Worm (Caenorhabditis elegans) whole organism, young adult: ENCODE results near the gene ccar-1.

Experiments used
- D2030.7 ChIP-seq: fragments of 200-800 bp; sonication (Bioruptor generic); IDR thresholded peaks from 2 replicates; pipeline ENCODE4 v1.3.6; 2022; ENCODE audit warnings: missing genetic modification reagents, missing genetic modification characterization, missing compliant biosample characterization
- F33H1.4 ChIP-seq: fragments of 200-800 bp; sonication (Bioruptor generic); IDR thresholded peaks from 2 replicates; pipeline ENCODE4 v1.3.6; 2022; ENCODE audit warnings: missing genetic modification reagents, missing genetic modification characterization, missing compliant biosample characterization
- F49E8.2 ChIP-seq: sonication (generic microtip); optimal IDR thresholded peaks from 3 replicates; lab custom pipeline; 2017; ENCODE audit warnings: missing genetic modification characterization, mild to moderate bottlenecking, missing compliant biosample characterization, antibody characterized with exemption, moderate library complexity; ENCODE audit not compliant: insufficient read depth
- F55B11.4 ChIP-seq: sonication (generic microtip); optimal IDR thresholded peaks from 2 replicates; lab custom pipeline; 2016; ENCODE audit warnings: missing compliant biosample characterization, missing genetic modification characterization, borderline replicate concordance; ENCODE audit not compliant: insufficient read depth
- Y53F4B.3 ChIP-seq: fragments of 200-800 bp; sonication (Bioruptor generic); IDR thresholded peaks from 2 replicates; pipeline ENCODE4 v1.3.6; 2022; ENCODE audit warnings: missing genetic modification reagents, missing genetic modification characterization, missing compliant biosample characterization
- Y53G8AR.9 ChIP-seq: fragments of 200-800 bp; sonication (Bioruptor generic); conservative IDR thresholded peaks from 2 replicates; pipeline ENCODE4 v1.3.6; 2022; ENCODE audit warnings: missing genetic modification reagents, missing genetic modification characterization, missing compliant biosample characterization
- Y67H2A.10 ChIP-seq: fragments of 200-800 bp; sonication (Bioruptor generic); conservative IDR thresholded peaks from 2 replicates; pipeline ENCODE4 v1.3.6; 2022; ENCODE audit warnings: missing genetic modification reagents, missing genetic modification characterization, missing compliant biosample characterization
- akir-1 ChIP-seq: fragments of 200-800 bp; sonication (Bioruptor generic); optimal IDR thresholded peaks from 2 replicates; lab custom pipeline; 2018; ENCODE audit warnings: mild to moderate bottlenecking, missing genetic modification characterization, moderate library complexity, missing compliant biosample characterization
- athp-1 ChIP-seq: sonication (generic microtip); optimal IDR thresholded peaks from 2 replicates; lab custom pipeline; 2017; ENCODE audit warnings: mild to moderate bottlenecking, missing genetic modification characterization, missing compliant biosample characterization
- attf-6 ChIP-seq: fragments of 200-800 bp; sonication (Bioruptor generic); IDR thresholded peaks from 2 replicates; pipeline ENCODE4 v1.3.6; 2022; ENCODE audit warnings: missing genetic modification reagents, missing genetic modification characterization, missing compliant biosample characterization
- ceh-100 ChIP-seq: fragments of 200-800 bp; sonication (Bioruptor generic); IDR thresholded peaks from 2 replicates; pipeline ENCODE4 v1.3.6; 2022; ENCODE audit warnings: missing genetic modification reagents, missing genetic modification characterization, missing compliant biosample characterization
- ceh-27 ChIP-seq: fragments of 200-800 bp; sonication (Bioruptor generic); optimal IDR thresholded peaks from 2 replicates; lab custom pipeline; 2018; ENCODE audit warnings: mild to moderate bottlenecking, missing genetic modification characterization, moderate library complexity, missing compliant biosample characterization
- efl-1 ChIP-seq: fragments of 150-350 bp; optimal IDR thresholded peaks from 2 replicates; lab custom pipeline; 2014; ENCODE audit warnings: missing biosample characterization, missing genetic modification reagents, missing genetic modification characterization
- egl-44 ChIP-seq: fragments of 200-800 bp; sonication (Bioruptor generic); IDR thresholded peaks from 2 replicates; pipeline ENCODE4 v1.3.6; 2022; ENCODE audit warnings: missing genetic modification reagents, missing genetic modification characterization, missing compliant biosample characterization
- ekl-4 ChIP-seq: fragments of 200-800 bp; sonication (Bioruptor generic); IDR thresholded peaks from 2 replicates; pipeline ENCODE4 v1.3.6; 2022; ENCODE audit warnings: missing genetic modification reagents, missing genetic modification characterization, missing compliant biosample characterization
- gei-17 ChIP-seq: fragments of 200-800 bp; sonication (Bioruptor generic); optimal IDR thresholded peaks from 2 replicates; lab custom pipeline; 2018; ENCODE audit warnings: mild to moderate bottlenecking, missing genetic modification characterization, missing compliant biosample characterization
- hmg-1.2 ChIP-seq: fragments of 200-800 bp; sonication (Bioruptor generic); IDR thresholded peaks from 2 replicates; pipeline ENCODE4 v1.3.6; 2022; ENCODE audit warnings: missing genetic modification reagents, missing genetic modification characterization, missing compliant biosample characterization
- hrde-1 ChIP-seq: sonication (generic microtip); optimal IDR thresholded peaks from 2 replicates; lab custom pipeline; 2016; ENCODE audit warnings: missing genetic modification characterization, mild to moderate bottlenecking, missing compliant biosample characterization, moderate library complexity, missing genotype, missing genetic modification reagents, borderline replicate concordance
- hsf-1 ChIP-seq: fragments of 200-800 bp; sonication (Bioruptor generic); IDR thresholded peaks from 2 replicates; pipeline ENCODE4 v1.3.6; 2022; ENCODE audit warnings: missing genetic modification reagents, missing genetic modification characterization, missing compliant biosample characterization
- lin-54 ChIP-seq: fragments of 200-800 bp; sonication (Bioruptor generic); optimal IDR thresholded peaks from 2 replicates; lab custom pipeline; 2018; ENCODE audit warnings: mild to moderate bottlenecking, missing genetic modification characterization, missing compliant biosample characterization
- lsl-1 ChIP-seq: fragments of 200-800 bp; sonication (Bioruptor generic); optimal IDR thresholded peaks from 2 replicates; lab custom pipeline; 2018; ENCODE audit warnings: mild to moderate bottlenecking, missing genetic modification characterization, moderate library complexity, missing compliant biosample characterization
- madf-6 ChIP-seq: fragments of 200-800 bp; sonication (Bioruptor generic); IDR thresholded peaks from 2 replicates; pipeline ENCODE4 v1.3.6; 2022; ENCODE audit warnings: missing genetic modification reagents, missing genetic modification characterization, missing compliant biosample characterization
- madf-8 ChIP-seq: fragments of 200-800 bp; sonication (Bioruptor generic); conservative IDR thresholded peaks from 2 replicates; pipeline ENCODE4 v1.3.6; 2022; ENCODE audit warnings: missing genetic modification reagents, missing genetic modification characterization, missing compliant biosample characterization
- mcd-1 ChIP-seq: fragments of 200-800 bp; sonication (Bioruptor generic); IDR thresholded peaks from 2 replicates; pipeline ENCODE4 v1.3.6; 2022; ENCODE audit warnings: missing genetic modification reagents, missing genetic modification characterization, missing compliant biosample characterization
- mxl-1 ChIP-seq: sonication (generic microtip); optimal IDR thresholded peaks from 2 replicates; lab custom pipeline; 2016; ENCODE audit warnings: missing genetic modification characterization, missing compliant biosample characterization
- nfya-2 ChIP-seq: fragments of 200-800 bp; sonication (Bioruptor generic); IDR thresholded peaks from 2 replicates; pipeline ENCODE4 v1.3.6; 2022; ENCODE audit warnings: missing genetic modification reagents, missing genetic modification characterization, missing compliant biosample characterization
- nhr-179 ChIP-seq: sonication (generic microtip); optimal IDR thresholded peaks from 2 replicates; lab custom pipeline; 2016; ENCODE audit warnings: mild to moderate bottlenecking, missing genetic modification characterization, missing compliant biosample characterization
- nhr-80 ChIP-seq: sonication (generic microtip); optimal IDR thresholded peaks from 2 replicates; lab custom pipeline; 2016; ENCODE audit warnings: missing genetic modification characterization, missing compliant biosample characterization
- pha-4 ChIP-seq: fragments of 150-350 bp; sonication (generic microtip); optimal IDR thresholded peaks from 2 replicates; lab custom pipeline; 2014; ENCODE audit warnings: missing biosample characterization, missing genetic modification reagents, missing genetic modification characterization
- repo-1 ChIP-seq: sonication (generic microtip); optimal IDR thresholded peaks from 2 replicates; lab custom pipeline; 2017; ENCODE audit warnings: mild to moderate bottlenecking, missing genetic modification characterization, missing compliant biosample characterization
- snpc-1.1 ChIP-seq: sonication (generic microtip); optimal IDR thresholded peaks from 2 replicates; lab custom pipeline; 2017; ENCODE audit warnings: missing genetic modification characterization, mild to moderate bottlenecking, missing compliant biosample characterization, antibody characterized with exemption, moderate library complexity, missing genotype, missing genetic modification reagents; ENCODE audit not compliant: insufficient read depth
- snpc-1.3 ChIP-seq: sonication (generic microtip); optimal IDR thresholded peaks from 2 replicates; lab custom pipeline; 2017; ENCODE audit warnings: missing genetic modification characterization, mild to moderate bottlenecking, missing compliant biosample characterization, antibody characterized with exemption, moderate library complexity, missing genotype, missing genetic modification reagents; ENCODE audit not compliant: insufficient read depth
- snpc-3.4 ChIP-seq: sonication (generic microtip); optimal IDR thresholded peaks from 2 replicates; lab custom pipeline; 2017; ENCODE audit warnings: missing genetic modification characterization, mild to moderate bottlenecking, missing compliant biosample characterization, antibody characterized with exemption, moderate library complexity, missing genotype, missing genetic modification reagents
- snpc-4 ChIP-seq, 5 experiments: fragments of 150-350 bp in 1 of 5; sonication (generic microtip) in 4 of 5; optimal IDR thresholded peaks; 2 replicates each; lab custom pipeline; 2014 to 2018; ENCODE audit warnings: missing genetic modification characterization in 5 of 5, missing biosample characterization in 3 of 5, antibody characterized with exemption in 2 of 5, mild to moderate bottlenecking in 2 of 5, missing compliant biosample characterization in 2 of 5, missing genotype in 2 of 5, moderate library complexity in 2 of 5, missing genetic modification reagents in 1 of 5
- tbp1 ChIP-seq: fragments of 200-800 bp; sonication (Bioruptor generic); optimal IDR thresholded peaks from 2 replicates; lab custom pipeline; 2018; ENCODE audit warnings: mild to moderate bottlenecking, missing genetic modification characterization, missing compliant biosample characterization
- xnd-1 ChIP-seq: sonication (generic microtip); optimal IDR thresholded peaks from 2 replicates; lab custom pipeline; 2016; ENCODE audit warnings: missing genotype, missing genetic modification reagents, missing genetic modification characterization, missing compliant biosample characterization
- ztf-22 ChIP-seq: fragments of 200-800 bp; sonication (Bioruptor generic); optimal IDR thresholded peaks from 2 replicates; lab custom pipeline; 2018; ENCODE audit warnings: mild to moderate bottlenecking, missing genetic modification characterization, moderate library complexity, missing compliant biosample characterization
- ztf-26 ChIP-seq: sonication (generic microtip); optimal IDR thresholded peaks from 2 replicates; lab custom pipeline; 2017; ENCODE audit warnings: missing genetic modification characterization, missing compliant biosample characterization

The ccar-1 gene

DNA sequence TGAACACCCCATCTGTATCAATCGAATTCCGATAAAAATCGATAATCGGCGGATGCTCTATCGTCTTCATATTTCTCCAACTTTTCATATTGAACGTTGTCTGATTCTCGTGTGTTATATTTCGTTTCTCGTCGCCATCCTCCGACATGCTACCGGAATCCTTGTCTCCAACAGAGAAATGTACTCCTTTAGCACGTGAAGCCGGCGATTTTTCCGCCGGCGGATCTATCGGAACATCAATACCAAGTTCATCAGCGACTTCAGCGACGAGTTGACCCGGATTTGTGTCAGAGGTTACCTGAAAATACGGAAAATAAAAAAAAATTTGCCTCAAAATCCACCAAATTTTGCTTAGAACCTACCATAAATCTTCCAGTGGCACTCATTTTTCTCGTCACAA lies 43.7 kb downstream of the ccar-1 start:
- TF ChIP-seq attf-6 (GFP tag; lab: Robert Waterston, UW) (peak; percentile 73), madf-6 (GFP tag; lab: Robert Waterston, UW) (peak; percentile 27; the same call in 1 of the 2 replicates), ztf-22 (GFP tag; lab: Kevin White, UChicago) (no peak), lsl-1 (GFP tag; lab: Kevin White, UChicago) (no peak)

ce11 chrIV:14115556-14115955 lies 44.2 kb downstream of the ccar-1 start:
- peak; percentile 5 for TF ChIP-seq snpc-1.1 (tag; lab: Kevin White, UChicago)
- TF ChIP-seq ceh-27 (GFP tag; lab: Kevin White, UChicago) = no peak
- peak; percentile 94 for TF ChIP-seq madf-6 (GFP tag; lab: Robert Waterston, UW)
- TF ChIP-seq lsl-1 (GFP tag; lab: Kevin White, UChicago) = peak; percentile 93
- no peak for TF ChIP-seq F55B11.4 (tag; lab: Kevin White, UChicago)
- peak; percentile 85 for TF ChIP-seq xnd-1 (tag; lab: Kevin White, UChicago)
- TF ChIP-seq akir-1 (GFP tag; lab: Kevin White, UChicago) = no peak
- TF ChIP-seq ztf-26 (tag; lab: Kevin White, UChicago) = no peak
- TF ChIP-seq F49E8.2 (tag; lab: Kevin White, UChicago) = peak; percentile 3
- TF ChIP-seq F33H1.4 (GFP tag; lab: Robert Waterston, UW) = peak; percentile 94
- TF ChIP-seq mcd-1 (GFP tag; lab: Robert Waterston, UW) = no peak
- TF ChIP-seq D2030.7 (GFP tag; lab: Robert Waterston, UW) = peak; percentile 44
- TF ChIP-seq lin-54 (GFP tag; lab: Kevin White, UChicago) = peak; percentile 40
- no peak for TF ChIP-seq Y67H2A.10 (GFP tag; lab: Robert Waterston, UW)
- TF ChIP-seq madf-8 = peak; percentile 71
- TF ChIP-seq hsf-1 (GFP tag; lab: Robert Waterston, UW) = peak; percentile 93
- TF ChIP-seq attf-6 (GFP tag; lab: Robert Waterston, UW) = peak; percentile 96
- TF ChIP-seq snpc-3.4 (tag; lab: Kevin White, UChicago) = peak; percentile 31
- peak; percentile 37 for TF ChIP-seq efl-1 (GFP tag; lab: Kevin White, UChicago)
- TF ChIP-seq snpc-4 (GFP tag; optimal IDR thresholded peaks at IDR 0.05; lab: Kevin White, UChicago) = peak; percentile 92
- peak in 3 of 4 experiments; percentile 90 to 96 (median 96) for TF ChIP-seq snpc-4 (tag; optimal IDR thresholded peaks at IDR 0.05; lab: Kevin White, UChicago)
- TF ChIP-seq snpc-1.3 (tag; lab: Kevin White, UChicago) = peak; percentile 73
- peak; percentile 68 for TF ChIP-seq tbp1 (GFP tag; lab: Kevin White, UChicago)

DNA sequence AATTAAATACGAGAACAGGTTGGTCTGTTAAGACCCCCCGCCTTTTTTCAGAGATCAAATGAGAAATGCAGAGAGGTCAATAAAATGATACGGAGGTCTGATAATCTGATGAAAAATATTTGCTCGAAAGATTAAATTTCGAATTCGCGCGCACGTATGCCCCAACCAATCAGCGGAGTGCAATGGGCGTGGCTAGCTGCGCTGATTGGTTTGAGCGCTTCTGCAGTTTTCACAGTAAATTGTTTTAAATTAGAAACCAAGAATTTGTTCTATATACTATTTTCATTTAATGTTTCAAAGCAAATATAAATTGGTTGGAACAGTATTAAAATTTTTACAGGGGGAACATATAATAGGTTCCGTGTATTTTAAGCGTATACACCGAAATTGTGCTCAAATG lies 48.0 kb downstream of the ccar-1 start:
- TF ChIP-seq ekl-4 (GFP tag; lab: Robert Waterston, UW) = no peak
- no peak for TF ChIP-seq egl-44 (GFP tag; lab: Robert Waterston, UW)
- no peak for TF ChIP-seq hmg-1.2
- no peak for TF ChIP-seq Y53G8AR.9
- no peak for TF ChIP-seq gei-17
- no peak for TF ChIP-seq mxl-1 (tag; lab: Kevin White, UChicago)
- TF ChIP-seq nhr-80 (tag; lab: Kevin White, UChicago) = no peak
- TF ChIP-seq pha-4 (tag; lab: Kevin White, UChicago) = no peak
- no peak for TF ChIP-seq Y53F4B.3 (GFP tag; lab: Robert Waterston, UW)
- no peak for TF ChIP-seq ceh-100 (GFP tag; lab: Robert Waterston, UW)
- TF ChIP-seq lin-54 (GFP tag; lab: Kevin White, UChicago) = no peak
- no peak for TF ChIP-seq repo-1 (tag; lab: Kevin White, UChicago)
- TF ChIP-seq hrde-1 (tag; lab: Kevin White, UChicago) = no peak
- no peak for TF ChIP-seq nfya-2 (GFP tag; lab: Robert Waterston, UW)
- no peak for TF ChIP-seq athp-1
- TF ChIP-seq nhr-179 = no peak
- TF ChIP-seq, all 124 proteins: peak for 0
